Worm (Caenorhabditis elegans) whole organism, late embryonic: Measurements from ENCODE around the gene ogr-2.

Experiments used
- ceh-24 ChIP-seq: sonication (generic microtip); optimal IDR thresholded peaks from 2 replicates; lab custom pipeline; 2016; ENCODE audit warnings: mild to moderate bottlenecking, missing genetic modification characterization, missing compliant biosample characterization
- dve-1 ChIP-seq: sonication (generic microtip); optimal IDR thresholded peaks from 2 replicates; lab custom pipeline; 2017; ENCODE audit warnings: antibody characterized with exemption, mild to moderate bottlenecking, missing genetic modification characterization, missing compliant biosample characterization
- elt-2 ChIP-seq: sonication (generic microtip); optimal IDR thresholded peaks from 2 replicates; lab custom pipeline; 2016; ENCODE audit warnings: missing genetic modification reagents, missing genetic modification characterization, missing compliant biosample characterization
- fkh-10 ChIP-seq: fragments of 150-350 bp; optimal IDR thresholded peaks from 2 replicates; lab custom pipeline; 2014; ENCODE audit warnings: missing biosample characterization, missing genetic modification reagents, missing genetic modification characterization
- hlh-30 ChIP-seq: sonication (generic microtip); optimal IDR thresholded peaks from 2 replicates; lab custom pipeline; 2017; ENCODE audit warnings: antibody characterized with exemption, missing genetic modification characterization, missing compliant biosample characterization; ENCODE audit not compliant: insufficient read depth
- nhr-232 ChIP-seq: sonication (generic microtip); optimal IDR thresholded peaks from 2 replicates; lab custom pipeline; 2016; ENCODE audit warnings: missing genetic modification characterization, missing compliant biosample characterization
- pha-4 ChIP-seq: fragments of 150-350 bp; optimal IDR thresholded peaks from 2 replicates; lab custom pipeline; 2018; ENCODE audit warnings: missing biosample characterization, missing genetic modification reagents, missing genetic modification characterization
- pqm-1 ChIP-seq: sonication (generic microtip); optimal IDR thresholded peaks from 2 replicates; lab custom pipeline; 2016; ENCODE audit warnings: missing genetic modification characterization, missing compliant biosample characterization
- sdc-2 ChIP-seq: sonication (generic microtip); optimal IDR thresholded peaks from 2 replicates; lab custom pipeline; 2016; ENCODE audit warnings: missing genotype, missing genetic modification characterization, missing compliant biosample characterization
- sox-4 ChIP-seq: sonication (generic microtip); optimal IDR thresholded peaks from 2 replicates; lab custom pipeline; 2017; ENCODE audit warnings: mild to moderate bottlenecking, missing genetic modification characterization, inconsistent platforms, missing compliant biosample characterization
- unc-86 ChIP-seq: sonication (generic microtip); optimal IDR thresholded peaks from 2 replicates; lab custom pipeline; 2016; ENCODE audit warnings: missing genetic modification characterization, missing compliant biosample characterization

- TF ChIP-seq pha-4 (tag; lab: Kevin White, UChicago) (no peak), pqm-1 (tag; lab: Kevin White, UChicago) (no peak), hlh-30 (tag; lab: Kevin White, UChicago) (no peak), elt-2 (tag; lab: Kevin White, UChicago) (no peak), ceh-24 (tag; lab: Kevin White, UChicago) (no peak), sox-4 (no peak), dve-1 (tag; lab: Kevin White, UChicago) (no peak), fkh-10 (GFP tag; lab: Kevin White, UChicago) (no peak), sdc-2 (tag; lab: Kevin White, UChicago) (no peak), nhr-232 (tag; lab: Kevin White, UChicago) (no peak), unc-86 (tag; lab: Kevin White, UChicago) (no peak)
Measured at ce11 chrII:10039799-10040198, 1.1 kb upstream of the ogr-2 start, which contains the start of gene let-268.
